Worm (Caenorhabditis elegans): ENCODE data around the gene twk-40.
A peak's percentile ranks its signal among the peaks of the same experiment; 100 is the strongest.

twk-40 gene

ce11 chrIII:13514470-13514869, 22.2 kb upstream of the twk-40 start, which contains the start of gene mlh-1:
Gene mlh-1 (minus strand): TSS chrIII:13514570.
- TF ChIP-seq tbx-8 (GFP tag; optimal IDR thresholded peaks at IDR 0.05) (no peak), ces-1 (GFP tag; optimal IDR thresholded peaks at IDR 0.05) (peak; percentile 21), nhr-2 (tag; optimal IDR thresholded peaks at IDR 0.05) (no peak), snpc-4 (tag; optimal IDR thresholded peaks at IDR 0.05) (no peak)

- TF ChIP-seq tbx-8 (GFP tag; optimal IDR thresholded peaks at IDR 0.05) (no peak), mls-2 (tag; optimal IDR thresholded peaks at IDR 0.05) (no peak), elt-1 (tag; optimal IDR thresholded peaks at IDR 0.05; ENCODE audit: borderline replicate concordance, insufficient read depth) (no peak), M03D4.4 (tag; optimal IDR thresholded peaks at IDR 0.05) (no peak), sptf-1 (tag; optimal IDR thresholded peaks at IDR 0.05) (no peak), nhr-12 (tag; optimal IDR thresholded peaks at IDR 0.05) (no peak), snpc-4 (tag; optimal IDR thresholded peaks at IDR 0.05) (no peak), nhr-28 (tag; optimal IDR thresholded peaks at IDR 0.05) (no peak), blmp-1 (tag; optimal IDR thresholded peaks at IDR 0.05) (no peak), zip-8 (tag; optimal IDR thresholded peaks at IDR 0.05) (no peak), nhr-2 (tag; optimal IDR thresholded peaks at IDR 0.05) (no peak), hlh-1 (tag; optimal IDR thresholded peaks at IDR 0.05) (no peak), cnd-1 (tag; optimal IDR thresholded peaks at IDR 0.05) (no peak), bed-3 (GFP tag; optimal IDR thresholded peaks at IDR 0.05) (no peak)
These were observed 18.5 kb upstream of the twk-40 start for ce11 chrIII:13510753-13511152.

ce11 chrIII:13505718-13506117, 13.4 kb upstream of the twk-40 start, which contains the start of gene T28A8.3:
Gene T28A8.3 (plus strand): TSS chrIII:13506018.
- TF ChIP-seq mls-2 (tag; optimal IDR thresholded peaks at IDR 0.05) (no peak), unc-39 (tag; optimal IDR thresholded peaks at IDR 0.05) (no peak)

DNA sequence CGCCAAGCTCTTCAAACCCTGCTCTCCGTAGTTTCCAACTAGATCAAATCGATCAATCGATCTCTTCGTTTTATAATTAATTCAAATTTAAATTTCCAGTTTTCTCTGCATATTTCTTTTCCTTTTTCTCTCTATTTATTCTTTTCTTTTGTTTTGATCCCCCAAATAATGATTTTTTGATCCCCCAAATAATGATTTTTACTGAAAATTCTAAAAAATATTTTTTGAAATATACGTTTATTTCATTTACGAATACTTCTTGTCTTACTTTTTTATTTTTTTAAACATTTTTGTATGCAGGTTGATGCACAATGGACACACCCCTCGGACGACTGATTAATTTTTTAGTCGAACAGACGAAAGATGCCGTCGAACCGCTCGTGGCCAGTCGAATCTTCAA, 11.1 kb upstream of the twk-40 start, which contains the start of gene T28A8.4:
T28A8.4 (plus strand) TSS at position 301 of the 400 bp plus-strand sequence.
- TF ChIP-seq elt-1 (tag; optimal IDR thresholded peaks at IDR 0.05; ENCODE audit: borderline replicate concordance, insufficient read depth) (no peak), unc-62 (GFP tag; optimal IDR thresholded peaks at IDR 0.05) (no peak), zip-8 (tag; optimal IDR thresholded peaks at IDR 0.05) (no peak), ceh-83 (GFP tag; optimal IDR thresholded peaks at IDR 0.05) (no peak), cnd-1 (tag; optimal IDR thresholded peaks at IDR 0.05) (no peak), nhr-28 (tag; optimal IDR thresholded peaks at IDR 0.05) (no peak), ztf-11 (tag; optimal IDR thresholded peaks at IDR 0.05) (no peak), M03D4.4 (tag; optimal IDR thresholded peaks at IDR 0.05) (no peak), pha-4 (tag; optimal IDR thresholded peaks at IDR 0.05) (no peak), mep-1 (tag; optimal IDR thresholded peaks at IDR 0.05) (no peak), sptf-1 (tag; optimal IDR thresholded peaks at IDR 0.05) (no peak), lsy-2 (tag; optimal IDR thresholded peaks at IDR 0.05) (no peak), blmp-1 (tag; optimal IDR thresholded peaks at IDR 0.05) (no peak), nhr-237 (tag; optimal IDR thresholded peaks at IDR 0.05) (no peak), elt-3 (tag; optimal IDR thresholded peaks at IDR 0.05) (no peak), mab-5 (tag; optimal IDR thresholded peaks at IDR 0.05) (no peak)

- TF ChIP-seq pha-4 (tag; optimal IDR thresholded peaks at IDR 0.05): no peak
- TF ChIP-seq sptf-1 (tag; optimal IDR thresholded peaks at IDR 0.05): no peak
- TF ChIP-seq unc-120 (tag; optimal IDR thresholded peaks at IDR 0.05; ENCODE audit: poor library complexity, severe bottlenecking): no peak
- no peak for TF ChIP-seq elt-3 (tag; optimal IDR thresholded peaks at IDR 0.05)
- no peak for TF ChIP-seq elt-1 (tag; optimal IDR thresholded peaks at IDR 0.05; ENCODE audit: borderline replicate concordance, insufficient read depth)
- TF ChIP-seq nhr-237 (tag; optimal IDR thresholded peaks at IDR 0.05): no peak
- TF ChIP-seq snpc-4 (tag; optimal IDR thresholded peaks at IDR 0.05): no peak
- no peak for TF ChIP-seq mab-5 (tag; optimal IDR thresholded peaks at IDR 0.05)
- TF ChIP-seq unc-62 (GFP tag; optimal IDR thresholded peaks at IDR 0.05): no peak
- TF ChIP-seq ceh-83 (GFP tag; optimal IDR thresholded peaks at IDR 0.05): no peak
- TF ChIP-seq lin-13 (tag; optimal IDR thresholded peaks at IDR 0.05): no peak
- no peak for TF ChIP-seq cnd-1 (tag; optimal IDR thresholded peaks at IDR 0.05)
- TF ChIP-seq tbx-8 (GFP tag; optimal IDR thresholded peaks at IDR 0.05): no peak
- TF ChIP-seq M03D4.4 (tag; optimal IDR thresholded peaks at IDR 0.05): no peak
- TF ChIP-seq drap-1 (GFP tag; optimal IDR thresholded peaks at IDR 0.05): no peak
- TF ChIP-seq unc-39 (tag; optimal IDR thresholded peaks at IDR 0.05): no peak
- no peak for TF ChIP-seq flh-1 (GFP tag; optimal IDR thresholded peaks at IDR 0.05)
- TF ChIP-seq lin-32 (GFP tag; optimal IDR thresholded peaks at IDR 0.05): no peak
- no peak for TF ChIP-seq hlh-1 (tag; optimal IDR thresholded peaks at IDR 0.05)
- TF ChIP-seq nhr-2 (tag; optimal IDR thresholded peaks at IDR 0.05): no peak
These were observed 10.2 kb upstream of the twk-40 start, which contains the start of gene T28A8.8 for ce11 chrIII:13502513-13502912. Gene T28A8.8 (plus strand): TSS chrIII:13502813.

All from whole organism, mixed stage, embryonic.